Fruit fly (Drosophila melanogaster): Measurements from ENCODE around the gene RpL7.

DNA sequence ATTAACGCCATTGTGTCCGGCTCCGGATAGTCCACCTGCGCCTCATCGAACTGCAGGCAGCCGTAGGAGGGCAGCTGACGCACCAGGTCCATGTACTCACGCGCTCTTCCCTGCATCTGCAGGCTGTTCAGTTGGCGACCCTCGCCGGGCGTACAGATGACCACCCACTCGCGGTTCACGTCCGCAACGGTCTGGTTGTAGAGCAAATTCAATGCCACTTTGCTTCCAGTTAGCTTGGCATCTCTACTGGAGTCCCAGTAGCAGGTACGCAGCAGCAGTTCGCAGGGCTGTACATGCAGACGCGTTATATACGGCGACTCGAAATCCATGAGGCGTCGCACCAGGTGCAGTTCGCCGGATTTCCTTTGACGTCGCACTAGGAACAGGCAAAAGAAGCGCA, 5.1 kb downstream of the RpL7 start:
- TF ChIP-seq Ets21C (GFP tag; optimal IDR thresholded peaks at IDR 0.05) (no peak), Gug (GFP tag; IDR thresholded peaks at IDR 0.05) (no peak), vri (GFP tag; optimal IDR thresholded peaks at IDR 0.05) (no peak), CG6854 (GFP tag; optimal IDR thresholded peaks at IDR 0.05) (no peak), Hr38 (GFP tag; optimal IDR thresholded peaks at IDR 0.05) (no peak), Ets96B (tag; optimal IDR thresholded peaks at IDR 0.05) (no peak), CG32006 (GFP tag; optimal IDR thresholded peaks at IDR 0.05) (no peak), Blimp-1 (GFP tag; optimal IDR thresholded peaks at IDR 0.05) (no peak), topi (GFP tag; optimal IDR thresholded peaks at IDR 0.05) (no peak), Hr39 (GFP tag; optimal IDR thresholded peaks at IDR 0.05) (no peak)
